Fruit fly (Drosophila melanogaster) whole organism, adult: Measurements from ENCODE around the gene CG8301.

ENCODE experiments used
- CG11617 ChIP-seq: fragments of 200-800 bp; sonication (Bioruptor generic); optimal IDR thresholded peaks from 2 replicates; lab custom pipeline; 2017; ENCODE audit warnings: mild to moderate bottlenecking, missing biosample characterization, missing genetic modification reagents, missing genetic modification characterization
- CG12768 ChIP-seq: fragments of 200-800 bp; sonication (Bioruptor generic); optimal IDR thresholded peaks from 2 replicates; lab custom pipeline; 2017; ENCODE audit warnings: missing biosample characterization, missing genetic modification characterization, mild to moderate bottlenecking, moderate library complexity, missing genetic modification reagents
- CG14711 ChIP-seq: fragments of 200-800 bp; sonication (Bioruptor generic); optimal IDR thresholded peaks from 2 replicates; lab custom pipeline; 2018; ENCODE audit warnings: missing biosample characterization, mild to moderate bottlenecking, missing genetic modification characterization, moderate library complexity
- CG1620 ChIP-seq: fragments of 200-800 bp; sonication (Bioruptor generic); optimal IDR thresholded peaks from 2 replicates; lab custom pipeline; 2016; ENCODE audit warnings: missing biosample characterization, missing genetic modification characterization
- CG33017 ChIP-seq: fragments of 200-800 bp; sonication (Bioruptor generic); optimal IDR thresholded peaks from 2 replicates; lab custom pipeline; 2018; ENCODE audit warnings: missing biosample characterization, mild to moderate bottlenecking, missing genetic modification characterization, moderate library complexity
- CG5204 ChIP-seq: fragments of 200-800 bp; sonication (Bioruptor generic); optimal IDR thresholded peaks from 2 replicates; lab custom pipeline; 2016; ENCODE audit warnings: missing biosample characterization, missing genetic modification characterization
- CG7045 ChIP-seq: fragments of 200-800 bp; sonication (Bioruptor generic); optimal IDR thresholded peaks from 2 replicates; lab custom pipeline; 2017; ENCODE audit warnings: missing biosample characterization, mild to moderate bottlenecking, missing genetic modification characterization
- CG7101 ChIP-seq: fragments of 200-800 bp; sonication (Bioruptor generic); optimal IDR thresholded peaks from 2 replicates; lab custom pipeline; 2018; ENCODE audit warnings: missing biosample characterization, mild to moderate bottlenecking, missing genetic modification characterization, moderate library complexity
- Clk ChIP-seq: fragments of 200-800 bp; sonication (Bioruptor generic); optimal IDR thresholded peaks from 2 replicates; lab custom pipeline; 2017; ENCODE audit warnings: missing biosample characterization, missing genetic modification characterization
- Crg-1 ChIP-seq: fragments of 200-800 bp; sonication (Bioruptor generic); optimal IDR thresholded peaks from 2 replicates; lab custom pipeline; 2016; ENCODE audit warnings: missing biosample characterization, missing genetic modification characterization
- Hr96 ChIP-seq: fragments of 200-800 bp; sonication (Bioruptor generic); optimal IDR thresholded peaks from 2 replicates; lab custom pipeline; 2016; ENCODE audit warnings: missing biosample characterization, missing genetic modification characterization
- Mnt ChIP-seq: fragments of 200-800 bp; sonication (Bioruptor generic); optimal IDR thresholded peaks from 2 replicates; lab custom pipeline; 2016; ENCODE audit warnings: missing biosample characterization, mild to moderate bottlenecking, missing genetic modification characterization
- bab1 ChIP-seq: fragments of 200-800 bp; sonication (Bioruptor generic); optimal IDR thresholded peaks from 3 replicates; lab custom pipeline; 2019; ENCODE audit warnings: missing biosample characterization, mild to moderate bottlenecking, missing genetic modification characterization, moderate library complexity
- cic ChIP-seq: fragments of 200-800 bp; sonication (Bioruptor generic); optimal IDR thresholded peaks from 2 replicates; lab custom pipeline; 2017; ENCODE audit warnings: missing biosample characterization, mild to moderate bottlenecking, missing genetic modification characterization, moderate library complexity
- cnc ChIP-seq, 2 experiments: fragments of >200 bp; optimal IDR thresholded peaks; 2 replicates each; lab custom pipeline; 2017
- kay ChIP-seq: fragments of 200-800 bp; sonication (Bioruptor generic); peaks from one replicate; lab custom pipeline; 2016; ENCODE audit warnings: missing biosample characterization, missing genetic modification characterization, borderline replicate concordance
- ovo ChIP-seq: fragments of 200-800 bp; sonication (Bioruptor generic); optimal IDR thresholded peaks from 2 replicates; lab custom pipeline; 2016; ENCODE audit warnings: missing biosample characterization, missing genetic modification characterization
- pad ChIP-seq: fragments of 200-800 bp; sonication (Bioruptor generic); optimal IDR thresholded peaks from 3 replicates; lab custom pipeline; 2017; ENCODE audit warnings: missing biosample characterization, missing genetic modification characterization, mild to moderate bottlenecking, moderate library complexity, missing genetic modification reagents
- tj ChIP-seq: fragments of 200-800 bp; sonication (Bioruptor generic); optimal IDR thresholded peaks from 3 replicates; lab custom pipeline; 2017; ENCODE audit warnings: missing biosample characterization, mild to moderate bottlenecking, missing genetic modification characterization, moderate library complexity
- toe ChIP-seq: fragments of 200-800 bp; sonication (Bioruptor generic); optimal IDR thresholded peaks from 2 replicates; lab custom pipeline; 2016; ENCODE audit warnings: missing biosample characterization, missing genetic modification characterization

Gene CG8301

DNA sequence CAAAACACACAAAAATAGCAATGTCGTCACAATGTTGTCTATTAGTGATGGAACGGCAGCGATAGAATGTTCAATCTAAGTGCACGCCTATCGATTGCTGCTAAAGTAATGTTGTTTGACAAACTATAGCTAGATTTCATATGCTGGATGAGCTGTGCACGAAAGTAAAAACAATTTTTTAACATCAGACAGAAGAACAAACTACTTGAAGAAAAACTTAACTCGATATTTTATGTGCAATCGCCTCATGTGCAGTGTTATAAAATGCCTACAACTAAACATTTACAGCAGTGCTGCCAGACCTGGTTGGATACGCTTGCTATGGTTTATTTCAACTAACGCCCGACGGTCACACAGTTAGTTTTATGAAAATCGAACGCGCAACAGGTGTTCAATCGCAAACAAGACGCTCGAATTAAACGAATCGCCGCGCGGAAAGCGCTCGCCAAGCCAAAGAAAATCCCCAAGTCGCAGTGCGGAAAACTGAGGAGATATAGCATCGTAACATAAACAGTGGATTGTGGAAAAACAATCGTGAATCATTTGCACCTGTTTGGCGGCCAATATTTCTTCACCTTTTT, 9.9 kb downstream of the CG8301 start, which contains the start of the genes bocks and CG8312:
Gene bocks, minus strand, starts transcription at position 51 of the 581 bp plus-strand sequence.
Gene CG8312, plus strand, starts transcription at position 358 of the 581 bp plus-strand sequence.
- TF ChIP-seq CG1620 (GFP tag; lab: Kevin White, UChicago): peak; percentile 67
- peak; percentile 39 for TF ChIP-seq CG7045
- no peak for TF ChIP-seq cnc (optimal IDR thresholded peaks at IDR 0.05; lab: Kevin White, UChicago)
- TF ChIP-seq CG7101: peak; percentile 61
- peak; percentile 38 for TF ChIP-seq Clk (GFP tag; lab: Kevin White, UChicago)
- TF ChIP-seq Crg-1 (GFP tag; lab: Kevin White, UChicago): peak; percentile 88
- TF ChIP-seq CG11617: peak; percentile 43
- TF ChIP-seq Hr96: no peak
- TF ChIP-seq CG14711 (tag; lab: Kevin White, UChicago): peak; percentile 65
- TF ChIP-seq kay (GFP tag; lab: Kevin White, UChicago): no peak
- peak; percentile 55 for TF ChIP-seq CG12768 (GFP tag; lab: Kevin White, UChicago)
- TF ChIP-seq pad (GFP tag; lab: Kevin White, UChicago): peak; percentile 61
- peak; percentile 83 for TF ChIP-seq bab1
- TF ChIP-seq CG5204 (GFP tag; lab: Kevin White, UChicago): no peak
- peak; percentile 82 for TF ChIP-seq Mnt (GFP tag; lab: Kevin White, UChicago)
- TF ChIP-seq tj (GFP tag; lab: Kevin White, UChicago): peak; percentile 59
- peak; percentile 38 for TF ChIP-seq ovo (GFP tag; lab: Kevin White, UChicago)
- peak; percentile 59 for TF ChIP-seq toe (GFP tag; lab: Kevin White, UChicago)
- TF ChIP-seq cic (GFP tag; lab: Kevin White, UChicago): peak; percentile 62
- peak; percentile 41 for TF ChIP-seq CG33017

DNA sequence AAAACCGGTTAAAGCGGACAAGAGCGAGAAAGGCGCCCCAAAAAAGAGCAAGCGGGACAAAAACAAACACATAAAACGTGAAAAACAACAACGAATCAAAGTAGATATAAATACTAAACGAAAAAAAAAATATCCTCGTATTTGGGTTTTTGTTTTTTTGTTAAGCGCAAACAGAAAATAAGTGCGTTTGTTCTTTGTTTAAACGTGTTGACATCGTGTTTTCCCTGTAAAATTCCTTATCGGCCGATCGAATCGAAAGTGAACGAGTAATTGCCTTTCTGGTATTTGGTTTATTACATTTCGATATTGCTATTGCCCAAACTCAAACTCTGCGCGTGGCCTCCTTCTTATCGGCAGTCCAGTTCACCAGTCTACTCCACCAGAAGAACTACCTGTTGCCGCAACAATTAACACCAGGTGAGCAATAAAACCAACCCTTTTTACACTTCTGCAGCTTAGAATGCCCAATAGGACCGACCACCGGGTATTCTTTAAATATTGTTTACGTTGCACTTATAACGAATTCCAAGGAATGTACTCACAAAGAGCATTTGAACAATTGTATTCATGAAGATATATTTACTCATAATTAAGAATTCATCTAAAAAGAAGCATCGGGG, 10.8 kb downstream of the CG8301 start:
- TF ChIP-seq CG12768 (GFP tag; lab: Kevin White, UChicago) (no peak), CG14711 (tag; lab: Kevin White, UChicago) (no peak), CG7101 (no peak), CG11617 (no peak), bab1 (no peak), CG5204 (GFP tag; lab: Kevin White, UChicago) (no peak), kay (GFP tag; lab: Kevin White, UChicago) (no peak), Mnt (GFP tag; lab: Kevin White, UChicago) (no peak), cnc (optimal IDR thresholded peaks at IDR 0.05; lab: Kevin White, UChicago) (no peak), CG1620 (GFP tag; lab: Kevin White, UChicago) (no peak), Hr96 (no peak), Clk (GFP tag; lab: Kevin White, UChicago) (no peak), CG33017 (no peak)

DNA sequence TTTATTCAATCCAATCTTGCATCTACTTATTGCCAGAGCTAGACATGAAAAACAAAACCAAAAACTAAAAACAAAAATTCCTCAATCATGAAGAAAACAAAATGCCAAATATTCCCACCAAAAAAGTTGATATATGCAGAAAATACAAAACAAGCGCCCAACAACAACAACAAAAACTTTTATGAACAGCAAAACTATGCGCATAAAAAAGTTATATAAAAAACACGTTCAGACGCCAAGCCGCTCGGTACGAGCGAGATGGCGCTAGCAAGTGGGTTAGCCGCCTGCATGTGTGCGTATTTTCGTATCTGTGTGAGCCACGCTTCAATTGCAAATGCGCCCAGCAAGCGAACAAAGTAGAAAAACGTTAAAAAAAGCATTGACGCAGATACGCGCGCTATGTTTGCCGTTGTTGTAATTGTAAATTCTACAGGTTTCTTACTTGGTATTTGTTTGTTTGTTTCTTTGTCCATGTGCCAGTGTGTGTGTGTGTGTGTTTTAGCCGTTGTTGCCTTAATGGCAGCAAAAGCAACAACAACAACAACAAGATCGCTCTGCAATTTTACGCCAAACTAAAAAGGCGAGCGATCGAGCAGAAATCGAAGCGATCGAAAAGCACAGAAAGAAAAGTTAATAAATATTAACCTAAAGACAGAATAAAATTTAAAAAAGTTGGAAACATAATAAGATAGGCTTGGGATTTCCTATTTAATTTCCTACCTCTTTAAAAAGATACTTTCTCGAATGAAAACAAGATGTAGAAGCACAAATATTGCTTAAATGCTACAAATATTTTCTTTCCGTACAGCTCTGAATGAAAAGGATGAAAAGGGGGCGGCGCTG, 12.5 kb downstream of the CG8301 start:
- TF ChIP-seq Hr96: no peak
- TF ChIP-seq CG11617: no peak
- peak; percentile 5 for TF ChIP-seq ovo (GFP tag; lab: Kevin White, UChicago)
- no peak for TF ChIP-seq CG14711 (tag; lab: Kevin White, UChicago)
- TF ChIP-seq Clk (GFP tag; lab: Kevin White, UChicago): no peak
- TF ChIP-seq CG12768 (GFP tag; lab: Kevin White, UChicago): no peak
- no peak for TF ChIP-seq CG1620 (GFP tag; lab: Kevin White, UChicago)
- TF ChIP-seq CG33017: no peak
- TF ChIP-seq toe (GFP tag; lab: Kevin White, UChicago): no peak
- TF ChIP-seq Mnt (GFP tag; lab: Kevin White, UChicago): peak; percentile 1
- TF ChIP-seq cnc (optimal IDR thresholded peaks at IDR 0.05; lab: Kevin White, UChicago): no peak
- TF ChIP-seq Crg-1 (GFP tag; lab: Kevin White, UChicago): no peak
- no peak for TF ChIP-seq CG7045
- no peak for TF ChIP-seq cic (GFP tag; lab: Kevin White, UChicago)
- peak; percentile 91 for TF ChIP-seq tj (GFP tag; lab: Kevin White, UChicago)
- TF ChIP-seq CG5204 (GFP tag; lab: Kevin White, UChicago): no peak
- TF ChIP-seq bab1: no peak
- TF ChIP-seq pad (GFP tag; lab: Kevin White, UChicago): no peak

DNA sequence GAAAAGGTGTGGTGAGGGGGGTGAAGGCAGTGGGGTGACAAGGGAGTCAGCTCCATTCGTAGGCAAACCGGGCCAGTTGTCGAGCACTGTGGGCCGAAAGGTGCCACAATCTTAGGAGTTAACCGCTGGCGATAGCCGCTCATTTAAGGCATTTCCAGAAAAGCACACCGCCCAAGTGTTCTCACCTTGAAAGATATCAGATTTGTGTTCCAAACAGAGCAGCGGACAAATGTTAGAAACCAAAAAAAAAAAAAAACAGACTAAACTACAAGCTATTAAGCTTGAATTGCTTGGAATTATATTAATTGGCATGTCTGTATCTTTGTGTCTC, 13.1 kb downstream of the CG8301 start:
- no peak for TF ChIP-seq CG7045

DNA sequence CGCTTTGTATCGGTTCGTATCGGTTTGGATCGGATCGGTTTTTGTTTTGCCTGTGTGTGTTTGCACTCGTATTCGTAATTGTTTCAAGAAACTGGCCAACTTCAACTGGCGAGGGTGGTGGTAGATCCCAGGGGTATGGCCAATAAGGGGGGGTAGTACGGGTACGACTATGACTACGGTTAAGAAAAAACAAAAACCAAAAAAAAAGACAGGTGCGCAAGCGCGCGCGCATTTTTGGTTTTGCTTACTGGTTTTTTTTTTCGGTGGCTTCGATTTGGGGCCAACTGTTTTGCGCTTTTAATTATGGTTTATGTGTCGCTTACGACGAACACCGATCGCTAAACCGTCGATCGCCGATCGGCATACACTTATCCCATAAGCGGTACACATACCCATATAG, 13.7 kb downstream of the CG8301 start:
- TF ChIP-seq tj (GFP tag; lab: Kevin White, UChicago): peak; percentile 4
- no peak for TF ChIP-seq kay (GFP tag; lab: Kevin White, UChicago)

DNA sequence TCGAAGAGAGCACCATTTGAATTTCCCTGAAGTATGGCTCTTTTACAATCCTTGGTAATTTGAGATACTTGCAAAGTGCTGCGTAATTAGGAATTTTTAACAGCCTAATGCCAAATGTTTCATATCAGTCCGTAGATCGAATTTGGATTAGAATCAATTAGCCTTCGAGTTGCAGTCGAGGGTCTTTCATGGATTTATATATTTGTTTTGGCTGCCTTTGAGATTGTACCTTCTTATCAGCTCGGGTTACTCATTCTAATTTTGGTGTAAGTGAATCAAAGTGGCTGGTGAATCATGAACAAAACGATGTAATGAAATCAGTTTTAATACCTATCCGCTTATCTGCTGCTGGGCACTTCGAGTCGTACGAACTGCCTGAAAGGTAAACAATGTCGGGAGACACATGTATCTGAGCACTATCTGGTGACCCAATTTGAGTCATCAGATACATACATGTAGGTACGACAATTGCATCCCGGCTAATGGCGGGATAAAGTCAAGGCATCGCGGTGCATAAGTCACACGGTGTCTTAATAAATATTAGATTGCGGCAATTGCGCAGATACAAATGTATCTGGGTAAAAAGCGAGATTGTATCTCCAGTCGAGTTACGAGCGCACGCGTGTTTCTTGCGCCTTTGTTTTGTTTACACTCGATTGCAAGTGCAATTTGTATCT, 14.7 kb downstream of the CG8301 start:
- TF ChIP-seq Crg-1 (GFP tag; lab: Kevin White, UChicago) (no peak), ovo (GFP tag; lab: Kevin White, UChicago) (no peak), CG14711 (tag; lab: Kevin White, UChicago) (no peak), tj (GFP tag; lab: Kevin White, UChicago) (no peak), Mnt (GFP tag; lab: Kevin White, UChicago) (no peak), CG7045 (no peak), cnc (optimal IDR thresholded peaks at IDR 0.05; lab: Kevin White, UChicago) (no peak), pad (GFP tag; lab: Kevin White, UChicago) (no peak), bab1 (no peak), CG12768 (GFP tag; lab: Kevin White, UChicago) (no peak), CG5204 (GFP tag; lab: Kevin White, UChicago) (no peak), Clk (GFP tag; lab: Kevin White, UChicago) (no peak), CG33017 (no peak), cic (GFP tag; lab: Kevin White, UChicago) (no peak), toe (GFP tag; lab: Kevin White, UChicago) (no peak), CG11617 (no peak), CG1620 (GFP tag; lab: Kevin White, UChicago) (no peak), CG7101 (no peak), kay (GFP tag; lab: Kevin White, UChicago) (no peak)
